Fruit fly (Drosophila melanogaster): Measurements from ENCODE around the gene ymp.

ymp gene

DNA sequence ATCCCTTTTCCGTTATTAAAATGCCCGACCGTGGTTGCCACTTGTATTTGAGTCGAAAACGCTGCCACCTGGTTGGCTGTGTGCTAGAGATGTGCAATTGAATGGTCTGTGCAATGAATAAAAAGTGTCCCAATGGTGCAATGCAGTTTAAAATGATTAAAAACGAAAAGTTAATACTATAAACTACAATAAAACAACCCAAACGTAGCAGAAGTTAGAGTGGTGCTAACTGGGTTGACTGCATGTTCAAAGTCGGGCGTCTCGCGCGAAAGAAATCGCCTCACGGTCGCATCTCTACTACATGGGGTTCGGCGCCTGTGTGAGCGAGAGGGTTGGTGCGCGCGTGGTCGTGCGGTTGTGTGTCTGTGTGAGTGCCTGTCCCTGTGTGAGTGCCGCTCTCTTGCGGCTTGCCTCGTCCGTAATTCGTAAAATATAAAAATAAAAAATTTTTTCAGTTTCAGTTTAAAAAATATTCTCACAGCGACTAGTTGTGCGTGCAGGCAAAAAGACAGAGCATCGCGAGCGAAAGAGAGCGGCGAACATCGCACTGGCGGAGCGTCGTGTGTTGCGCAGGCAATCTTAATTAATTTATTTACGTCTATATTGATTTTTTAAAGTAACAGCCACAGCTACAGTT, 38.1 kb upstream of the ymp start (continued):
- TF ChIP-seq CG12299 (tag; optimal IDR thresholded peaks at IDR 0.05) (peak; percentile 86), CG16815 (GFP tag; optimal IDR thresholded peaks at IDR 0.05) (peak; percentile 93), CG11398 (GFP tag; optimal IDR thresholded peaks at IDR 0.05) (peak; percentile 94), CG33213 (GFP tag; optimal IDR thresholded peaks at IDR 0.05) (peak; percentile 92), BEAF-32 (GFP tag; optimal IDR thresholded peaks at IDR 0.05) (peak; percentile 97), CG4707 (GFP tag; optimal IDR thresholded peaks at IDR 0.05) (peak; percentile 62), Dip3 (GFP tag; optimal IDR thresholded peaks at IDR 0.05) (peak; percentile 95), D (optimal IDR thresholded peaks at IDR 0.05) (no peak), D (GFP tag; optimal IDR thresholded peaks at IDR 0.05) (peak; percentile 86), CG16813 (GFP tag; IDR thresholded peaks at IDR 0.05; ENCODE audit: partially characterized antibody) (peak; percentile 93), CG10543 (GFP tag; optimal IDR thresholded peaks at IDR 0.05) (peak; percentile 96), Atf3 (GFP tag; optimal IDR thresholded peaks at IDR 0.05) (peak; percentile 94), CG7839 (tag; optimal IDR thresholded peaks at IDR 0.05) (peak; percentile 91), Oli (tag; optimal IDR thresholded peaks at IDR 0.05) (peak; percentile 87), nom (GFP tag; optimal IDR thresholded peaks at IDR 0.05) (peak; percentile 27), h (optimal IDR thresholded peaks at IDR 0.05) (no peak), CG12219 (GFP tag; optimal IDR thresholded peaks at IDR 0.05) (peak; percentile 84), cas (GFP tag; IDR thresholded peaks at IDR 0.05) (peak; percentile 63), abd-A (tag; optimal IDR thresholded peaks at IDR 0.05) (peak; percentile 61), CG15269 (tag; optimal IDR thresholded peaks at IDR 0.05) (peak; percentile 88), toy (GFP tag; IDR thresholded peaks at IDR 0.05) (peak; percentile 73), salm (tag; optimal IDR thresholded peaks at IDR 0.05) (peak; percentile 65), trem (tag; optimal IDR thresholded peaks at IDR 0.05) (peak; percentile 94), Eip74EF (GFP tag; optimal IDR thresholded peaks at IDR 0.05) (peak in 1 of 2 experiments; percentile 72), CG18619 (GFP tag; optimal IDR thresholded peaks at IDR 0.05) (peak; percentile 90), CG1233 (GFP tag; optimal IDR thresholded peaks at IDR 0.05) (peak; percentile 90), tap (tag; optimal IDR thresholded peaks at IDR 0.05) (peak; percentile 70), pho (GFP tag; optimal IDR thresholded peaks at IDR 0.05) (peak; percentile 96), Max (GFP tag; optimal IDR thresholded peaks at IDR 0.05) (peak; percentile 90), emc (GFP tag; optimal IDR thresholded peaks at IDR 0.05) (peak; percentile 89), stc (GFP tag; IDR thresholded peaks at IDR 0.05) (peak; percentile 76), bbx (GFP tag; IDR thresholded peaks at IDR 0.05; ENCODE audit: partially characterized antibody) (peak; percentile 85), Hsf (GFP tag; optimal IDR thresholded peaks at IDR 0.05) (peak; percentile 95), HLH4C (GFP tag; IDR thresholded peaks at IDR 0.05; ENCODE audit: partially characterized antibody) (peak; percentile 83), Tbp (GFP tag; optimal IDR thresholded peaks at IDR 0.05) (no peak), CG12659 (GFP tag; optimal IDR thresholded peaks at IDR 0.05) (peak; percentile 95), Taf1 (GFP tag; IDR thresholded peaks at IDR 0.05) (peak; percentile 75; the same call in 1 of the 2 replicates), oc (tag; optimal IDR thresholded peaks at IDR 0.05) (peak; percentile 77), Elba2 (GFP tag; optimal IDR thresholded peaks at IDR 0.05) (peak; percentile 74), CG6654 (GFP tag; optimal IDR thresholded peaks at IDR 0.05) (peak; percentile 28), Hey (tag; optimal IDR thresholded peaks at IDR 0.05) (peak; percentile 77), CG34422 (GFP tag; IDR thresholded peaks at IDR 0.05) (peak; percentile 91), dmrt11E (tag; optimal IDR thresholded peaks at IDR 0.05) (peak; percentile 89), br (optimal IDR thresholded peaks at IDR 0.05) (no peak), Dad (GFP tag; optimal IDR thresholded peaks at IDR 0.05) (peak; percentile 96), sob (GFP tag; IDR thresholded peaks at IDR 0.05) (peak; percentile 95), Atf6 (GFP tag; IDR thresholded peaks at IDR 0.05) (peak; percentile 90), CG13775 (GFP tag; optimal IDR thresholded peaks at IDR 0.05) (peak; percentile 94), lbe (GFP tag; optimal IDR thresholded peaks at IDR 0.05) (peak; percentile 66), CG13894 (tag; optimal IDR thresholded peaks at IDR 0.05) (peak; percentile 84)

Measured in whole organism, embryonic.